Fruit fly (Drosophila melanogaster) whole organism, larva: Measurements from ENCODE around the gene CG43367.

ENCODE experiments used
- noc ChIP-seq: fragments of 200-800 bp; sonication (Bioruptor generic); optimal IDR thresholded peaks from 3 replicates; lab custom pipeline; 2019; ENCODE audit warnings: missing biosample characterization, mild to moderate bottlenecking, missing genetic modification characterization, moderate library complexity

CG43367 gene

dm6 chr3L:4193730-4194649, at the start of gene CG43367:
CG43367 (plus strand) TSS chr3L:4193993.
- no peak for TF ChIP-seq noc (tag; lab: Kevin White, UChicago)

dm6 chr3L:4145229-4145628, 48.6 kb upstream of the CG43367 start:
- TF ChIP-seq noc (tag; lab: Kevin White, UChicago): no peak

- no peak for TF ChIP-seq noc (tag; lab: Kevin White, UChicago)
These were observed 45.3 kb upstream of the CG43367 start, which contains the start of gene CG1299 for dm6 chr3L:4148406-4148975. CG1299 (plus strand) TSS chr3L:4148696.

- TF ChIP-seq noc (tag; lab: Kevin White, UChicago): no peak
These were observed 35.9 kb upstream of the CG43367 start for dm6 chr3L:4157852-4158251.

DNA sequence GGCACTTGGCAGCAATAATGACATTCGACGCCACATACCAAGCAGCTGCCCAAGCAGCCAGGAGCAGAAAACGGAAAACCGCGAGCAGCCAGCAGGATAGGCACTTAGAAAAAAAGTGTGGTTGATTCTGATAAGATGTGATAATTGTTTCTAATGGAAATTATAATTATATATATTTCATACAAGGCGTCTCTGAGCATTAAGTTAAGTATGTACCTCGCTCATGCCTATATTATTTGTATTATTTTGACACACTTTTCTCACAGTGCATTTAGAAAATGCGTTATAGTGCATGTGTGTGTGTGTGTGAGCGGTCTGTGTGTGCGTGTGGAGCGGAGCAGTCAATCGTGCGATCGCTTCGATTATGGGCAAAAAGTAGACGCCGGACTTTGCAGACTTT, 35.4 kb upstream of the CG43367 start:
- no peak for TF ChIP-seq noc (tag; lab: Kevin White, UChicago)

dm6 chr3L:4159264-4159663, 34.5 kb upstream of the CG43367 start:
- no peak for TF ChIP-seq noc (tag; lab: Kevin White, UChicago)

DNA sequence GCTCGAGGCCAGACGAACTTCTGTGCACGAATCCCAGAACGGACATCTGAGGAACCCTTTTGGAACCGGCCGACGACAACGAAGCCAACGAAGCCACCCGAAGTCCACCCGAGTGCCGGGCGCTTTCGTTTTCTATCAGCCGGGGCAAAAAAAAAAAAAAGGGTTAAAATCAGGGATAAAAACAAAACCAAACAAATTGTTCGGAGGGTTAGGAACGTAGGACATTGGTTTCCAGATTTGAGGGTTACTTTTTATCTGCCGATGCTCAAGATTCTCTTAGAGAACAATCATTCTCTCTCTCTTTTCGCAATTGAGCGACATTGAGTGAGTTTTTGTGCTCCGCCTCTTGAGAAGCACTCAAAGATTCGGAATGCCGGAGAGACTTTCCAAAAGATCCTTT, 32.9 kb upstream of the CG43367 start, which contains the start of gene nab:
Gene nab, minus strand, starts transcription at position 7 of the 400 bp plus-strand sequence.
- TF ChIP-seq noc (tag; lab: Kevin White, UChicago): no peak

DNA sequence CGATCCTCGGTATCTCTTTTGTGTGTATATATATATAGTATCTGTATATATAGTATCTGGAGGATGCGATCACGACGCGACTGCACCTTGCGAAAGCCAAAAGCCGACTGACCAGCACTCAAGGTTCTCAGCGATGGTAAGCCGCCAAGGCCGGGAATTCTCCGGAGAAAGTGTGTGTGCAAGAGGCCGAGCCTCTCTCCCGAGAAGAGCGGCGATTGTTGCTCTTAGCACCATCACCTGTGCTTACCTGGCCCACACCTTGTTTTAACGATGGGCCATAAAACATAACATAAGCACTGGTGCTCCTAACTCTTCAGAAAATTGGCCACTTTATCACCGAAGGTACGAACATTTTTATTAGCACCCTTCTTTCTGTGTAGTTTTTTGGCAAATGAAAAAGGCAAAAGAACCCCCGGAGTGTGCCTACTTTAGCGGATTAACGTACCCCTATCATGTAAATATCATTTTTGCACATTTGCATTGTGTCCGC, 26.4 kb upstream of the CG43367 start, which contains the start of gene mas:
Gene mas, minus strand, starts transcription at position 112 of the 490 bp plus-strand sequence.
- no peak for TF ChIP-seq noc (tag; lab: Kevin White, UChicago)

DNA sequence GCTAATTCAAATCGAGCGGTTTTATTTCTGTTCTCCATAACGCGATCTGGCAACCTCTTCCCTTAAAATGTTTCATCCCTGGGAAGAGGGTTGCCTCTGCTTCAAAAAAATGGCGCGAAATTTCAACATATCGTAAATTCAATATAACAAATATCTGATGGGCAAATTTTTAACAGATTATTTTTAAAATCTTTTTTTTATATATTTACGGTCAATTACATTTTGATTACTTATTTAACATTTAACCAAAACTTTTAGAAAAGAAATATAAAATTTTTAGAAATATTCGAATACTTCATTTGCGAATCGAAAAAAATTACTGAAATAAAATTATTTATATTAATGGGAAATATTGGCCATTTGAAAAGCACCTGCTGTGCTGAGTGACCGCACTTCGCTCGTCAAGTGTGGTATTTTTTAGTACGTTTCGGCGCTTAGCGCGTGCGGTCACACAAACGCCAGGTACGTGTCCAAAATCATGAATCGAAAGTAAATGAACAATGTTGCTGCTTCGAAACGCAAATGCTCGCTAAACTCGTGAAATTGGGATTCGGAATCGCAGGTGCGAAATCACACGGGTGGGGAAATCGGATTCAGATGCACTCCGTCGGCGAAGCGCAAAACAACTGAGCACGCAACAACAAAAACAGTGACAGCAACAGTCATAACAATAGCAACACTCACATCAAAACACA, 23.7 kb upstream of the CG43367 start, which contains the start of gene Ero1L:
Gene Ero1L, plus strand, starts transcription at position 448 of the 695 bp plus-strand sequence.
- TF ChIP-seq noc (tag; lab: Kevin White, UChicago): peak; percentile 39

dm6 chr3L:4173584-4173983, 20.2 kb upstream of the CG43367 start, which contains the start of gene CG18675:
CG18675 (plus strand) TSS chr3L:4173884.
- TF ChIP-seq noc (tag; lab: Kevin White, UChicago): no peak

DNA sequence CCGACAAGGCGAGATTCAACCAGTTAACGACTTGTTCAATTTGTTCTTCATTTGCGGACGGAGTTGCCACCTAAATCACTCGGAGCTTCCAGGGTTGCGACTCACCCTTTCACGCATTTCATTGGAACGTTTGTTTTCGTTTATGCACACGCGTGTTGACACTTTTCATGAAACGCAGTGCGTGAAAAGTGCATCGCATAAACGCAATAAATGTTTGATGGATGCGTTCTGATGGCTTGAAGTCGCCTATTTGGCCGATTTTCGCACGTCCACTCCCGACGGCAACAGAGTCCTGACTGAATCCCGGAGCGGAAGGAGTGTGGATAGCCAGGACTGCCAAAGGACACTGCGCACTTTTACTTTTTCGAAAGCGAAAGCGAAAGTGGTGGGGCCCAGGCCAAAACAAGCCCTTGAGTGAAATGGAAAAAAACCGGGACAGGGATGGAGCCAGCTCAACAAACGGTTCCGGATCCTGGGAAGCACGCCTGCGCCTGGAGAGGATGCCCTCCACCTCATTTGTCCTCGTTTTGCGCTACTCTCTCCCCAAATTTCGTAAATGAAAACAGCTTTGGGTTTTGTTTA, 15.7 kb upstream of the CG43367 start, which contains the start of gene Teh4:
Gene Teh4, minus strand, starts transcription at position 290 of the 582 bp plus-strand sequence.
- no peak for TF ChIP-seq noc (tag; lab: Kevin White, UChicago)

DNA sequence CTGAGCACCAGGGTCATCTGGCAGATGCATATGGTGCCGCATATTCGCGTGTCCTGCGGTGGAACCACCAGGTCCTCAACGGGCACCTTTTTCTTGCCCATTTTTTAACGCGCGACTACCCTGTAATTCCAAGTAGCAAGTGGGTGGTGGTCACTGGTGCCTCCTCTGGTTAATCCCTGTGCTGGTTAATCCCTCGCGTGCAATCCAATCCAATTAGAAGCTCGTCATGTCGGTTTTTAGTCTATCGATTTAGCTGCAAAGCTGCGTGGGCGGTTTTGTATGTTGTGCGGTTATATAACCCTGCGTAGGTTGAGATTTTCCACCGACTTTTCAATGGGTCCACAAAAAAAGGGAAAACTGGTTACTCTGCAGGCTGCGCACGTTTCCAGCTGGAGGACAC, 9.2 kb upstream of the CG43367 start, which contains the start of gene Teh3:
Gene Teh3, minus strand, starts transcription at position 101 of the 400 bp plus-strand sequence.
- no peak for TF ChIP-seq noc (tag; lab: Kevin White, UChicago)

- TF ChIP-seq noc (tag; lab: Kevin White, UChicago): no peak
These were observed 8.5 kb upstream of the CG43367 start for dm6 chr3L:4185259-4185658.

DNA sequence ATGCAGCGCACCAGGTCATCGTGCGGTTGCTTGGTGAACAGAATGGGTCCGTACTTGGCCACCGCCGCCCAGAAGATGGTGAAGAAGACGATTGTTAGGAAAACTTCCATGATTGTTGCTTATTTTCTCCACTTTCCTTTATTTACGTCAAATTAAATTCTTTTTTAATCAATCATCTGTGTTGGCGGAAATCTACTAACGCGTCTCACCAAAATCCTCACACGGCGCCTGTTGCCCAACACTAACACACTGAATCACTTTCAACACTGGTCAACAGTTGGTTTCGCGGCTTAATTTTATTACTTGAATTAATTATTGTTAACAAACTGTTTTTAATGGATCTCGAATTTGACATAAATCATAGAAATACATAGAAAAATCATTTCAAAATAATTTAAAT, 7.1 kb upstream of the CG43367 start, which contains the start of gene VhaM9.7-c:
Gene VhaM9.7-c, minus strand, starts transcription at position 207 of the 400 bp plus-strand sequence.
- no peak for TF ChIP-seq noc (tag; lab: Kevin White, UChicago)
